Fruit fly (Drosophila melanogaster): ENCODE results near the gene CG12065.

DNA sequence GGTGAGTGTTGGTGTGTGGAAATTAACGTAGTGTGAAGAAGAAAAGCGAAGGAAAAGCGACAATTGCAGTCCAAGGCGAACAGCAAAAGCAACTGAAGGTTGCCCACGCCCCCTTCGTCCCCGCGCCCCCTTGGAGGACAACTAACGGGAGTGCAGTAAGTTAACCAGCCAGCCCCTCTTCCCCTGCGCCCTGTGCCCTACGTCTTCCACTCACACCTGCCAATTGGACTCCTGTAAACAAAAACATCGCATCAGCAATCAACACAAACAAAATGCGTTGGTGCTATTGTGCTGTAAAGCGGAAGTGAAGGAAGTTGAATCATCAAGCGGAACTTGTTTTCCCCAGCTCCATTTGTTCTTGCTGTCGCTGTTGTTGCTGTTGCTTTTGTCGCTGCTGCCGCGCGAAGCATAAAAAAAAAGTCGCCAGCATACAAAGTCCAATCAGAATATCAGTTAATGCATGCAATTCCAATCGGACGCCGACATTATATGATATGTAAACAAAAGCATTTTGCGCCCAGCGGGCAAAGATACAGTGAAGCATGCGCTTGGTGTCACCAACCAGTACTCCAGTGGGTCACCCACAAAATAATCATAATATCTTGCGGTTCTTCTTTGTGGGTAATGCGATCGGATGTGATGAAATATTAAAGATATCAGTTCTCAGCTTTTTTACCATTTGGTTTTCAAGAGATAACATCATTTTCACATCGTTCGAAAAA, 18.5 kb downstream of the CG12065 start:
- peak; percentile 6 for TF ChIP-seq psq (GFP tag; optimal IDR thresholded peaks at IDR 0.05)
- TF ChIP-seq Myc (optimal IDR thresholded peaks at IDR 0.05): no peak
- no peak for TF ChIP-seq tai (GFP tag; optimal IDR thresholded peaks at IDR 0.05)
- TF ChIP-seq Jra (GFP tag; optimal IDR thresholded peaks at IDR 0.05): no peak
- no peak for TF ChIP-seq CrebA (GFP tag; optimal IDR thresholded peaks at IDR 0.05; ENCODE audit: borderline replicate concordance)
- no peak for TF ChIP-seq usp (GFP tag; optimal IDR thresholded peaks at IDR 0.05)
- peak; percentile 40 for TF ChIP-seq br (GFP tag; optimal IDR thresholded peaks at IDR 0.05)
- no peak for TF ChIP-seq dl (GFP tag; optimal IDR thresholded peaks at IDR 0.05; ENCODE audit: insufficient read depth in 1 of 2, partially characterized antibody in 2 of 2)
- no peak for TF ChIP-seq fru (GFP tag; optimal IDR thresholded peaks at IDR 0.05)
- no peak for TF ChIP-seq pan (optimal IDR thresholded peaks at IDR 0.05)
- no peak for TF ChIP-seq Dif (GFP tag; optimal IDR thresholded peaks at IDR 0.05; ENCODE audit: partially characterized antibody)
- TF ChIP-seq CG9705 (GFP tag; optimal IDR thresholded peaks at IDR 0.05): no peak
- no peak for TF ChIP-seq lola (GFP tag; optimal IDR thresholded peaks at IDR 0.05)
- TF ChIP-seq Vsx2 (GFP tag; optimal IDR thresholded peaks at IDR 0.05; ENCODE audit: partially characterized antibody): no peak
